Worm (Caenorhabditis elegans) whole organism, young adult: ENCODE measurements around the gene fbxa-139.
A peak's percentile ranks its signal among the peaks of the same experiment; 100 is the strongest.
"Not testable (repeated sequence)": the region's sequence is repeated elsewhere in the genome, so short reads cannot be mapped to it uniquely, and the experiment has no call there.

Experiments used
- B0019.2 ChIP-seq: fragments of 200-800 bp; sonication (Bioruptor generic); conservative IDR thresholded peaks from 2 replicates; pipeline ENCODE4 v1.3.6; 2022; ENCODE audit warnings: missing genetic modification reagents, missing genetic modification characterization, missing compliant biosample characterization
- C06A6.2 ChIP-seq: fragments of 200-800 bp; sonication (Bioruptor generic); conservative IDR thresholded peaks from 2 replicates; pipeline ENCODE4 v1.3.6; 2022; ENCODE audit warnings: missing genetic modification characterization, missing compliant biosample characterization
- F23B12.7 ChIP-seq: sonication (generic microtip); optimal IDR thresholded peaks from 2 replicates; lab custom pipeline; 2017; ENCODE audit warnings: missing genetic modification characterization, mild to moderate bottlenecking, missing compliant biosample characterization, antibody characterized with exemption, moderate library complexity; ENCODE audit not compliant: insufficient read depth
- F33H1.4 ChIP-seq: fragments of 200-800 bp; sonication (Bioruptor generic); IDR thresholded peaks from 2 replicates; pipeline ENCODE4 v1.3.6; 2022; ENCODE audit warnings: missing genetic modification reagents, missing genetic modification characterization, missing compliant biosample characterization
- F37B4.10 ChIP-seq: fragments of 200-800 bp; sonication (Bioruptor generic); IDR thresholded peaks from 2 replicates; pipeline ENCODE4 v1.3.6; 2022; ENCODE audit warnings: missing genetic modification characterization, missing compliant biosample characterization
- F57A8.1 ChIP-seq: fragments of 200-800 bp; sonication (Bioruptor generic); optimal IDR thresholded peaks from 2 replicates; lab custom pipeline; 2018; ENCODE audit warnings: mild to moderate bottlenecking, missing genetic modification characterization, moderate library complexity, missing compliant biosample characterization
- K11D2.4 ChIP-seq: fragments of 200-800 bp; sonication (Bioruptor generic); IDR thresholded peaks from 2 replicates; pipeline ENCODE4 v1.3.6; 2022; ENCODE audit warnings: missing genetic modification reagents, missing genetic modification characterization, missing compliant biosample characterization
- Y79H2A.3 ChIP-seq: fragments of 200-800 bp; sonication (Bioruptor generic); conservative IDR thresholded peaks from 2 replicates; pipeline ENCODE4 v1.3.6; 2022; ENCODE audit warnings: missing genetic modification reagents, missing genetic modification characterization, missing compliant biosample characterization
- akir-1 ChIP-seq: fragments of 200-800 bp; sonication (Bioruptor generic); optimal IDR thresholded peaks from 2 replicates; lab custom pipeline; 2018; ENCODE audit warnings: mild to moderate bottlenecking, missing genetic modification characterization, moderate library complexity, missing compliant biosample characterization
- atf-7 ChIP-seq: sonication (generic microtip); optimal IDR thresholded peaks from 2 replicates; lab custom pipeline; 2017; ENCODE audit warnings: mild to moderate bottlenecking, missing genetic modification characterization, missing compliant biosample characterization
- athp-1 ChIP-seq: sonication (generic microtip); optimal IDR thresholded peaks from 2 replicates; lab custom pipeline; 2017; ENCODE audit warnings: mild to moderate bottlenecking, missing genetic modification characterization, missing compliant biosample characterization
- bed-1 ChIP-seq: fragments of 200-800 bp; sonication (Bioruptor generic); IDR thresholded peaks from 2 replicates; pipeline ENCODE4 v1.3.6; 2022; ENCODE audit warnings: missing genetic modification reagents, missing genetic modification characterization, missing compliant biosample characterization
- dox-1 ChIP-seq: fragments of 200-800 bp; sonication (Bioruptor generic); IDR thresholded peaks from 2 replicates; pipeline ENCODE4 v1.3.6; 2022; ENCODE audit warnings: missing genetic modification reagents, missing genetic modification characterization, missing compliant biosample characterization
- egl-18 ChIP-seq: fragments of 200-800 bp; sonication (Bioruptor generic); IDR thresholded peaks from 2 replicates; pipeline ENCODE4 v1.3.6; 2022; ENCODE audit warnings: missing genetic modification reagents, missing genetic modification characterization, missing compliant biosample characterization
- egl-44 ChIP-seq: fragments of 200-800 bp; sonication (Bioruptor generic); IDR thresholded peaks from 2 replicates; pipeline ENCODE4 v1.3.6; 2022; ENCODE audit warnings: missing genetic modification reagents, missing genetic modification characterization, missing compliant biosample characterization
- egrh-3 ChIP-seq: fragments of 200-800 bp; sonication (Bioruptor generic); IDR thresholded peaks from 2 replicates; pipeline ENCODE4 v1.3.6; 2022; ENCODE audit warnings: missing genetic modification reagents, missing genetic modification characterization, missing compliant biosample characterization
- ets-4 ChIP-seq: fragments of 200-800 bp; sonication (Bioruptor generic); optimal IDR thresholded peaks from 2 replicates; lab custom pipeline; 2018; ENCODE audit warnings: mild to moderate bottlenecking, missing genetic modification characterization, missing compliant biosample characterization
- hmg-1.2 ChIP-seq: fragments of 200-800 bp; sonication (Bioruptor generic); IDR thresholded peaks from 2 replicates; pipeline ENCODE4 v1.3.6; 2022; ENCODE audit warnings: missing genetic modification reagents, missing genetic modification characterization, missing compliant biosample characterization
- hsf-1 ChIP-seq: fragments of 200-800 bp; sonication (Bioruptor generic); IDR thresholded peaks from 2 replicates; pipeline ENCODE4 v1.3.6; 2022; ENCODE audit warnings: missing genetic modification reagents, missing genetic modification characterization, missing compliant biosample characterization
- let-607 ChIP-seq, 2 experiments: fragments of 200-800 bp in 1 of 2; sonication (Bioruptor generic) in 1 of 2; sonication (generic microtip) in 1 of 2; optimal IDR thresholded peaks; 2 replicates each; lab custom pipeline; 2016 to 2018; ENCODE audit warnings: mild to moderate bottlenecking in 2 of 2, missing compliant biosample characterization in 2 of 2, missing genetic modification characterization in 2 of 2, moderate library complexity in 2 of 2, missing genotype in 1 of 2
- lin-40 ChIP-seq: sonication (generic microtip); optimal IDR thresholded peaks from 2 replicates; lab custom pipeline; 2016; ENCODE audit warnings: missing genetic modification characterization, mild to moderate bottlenecking, missing compliant biosample characterization, missing genotype, missing genetic modification reagents
- lin-54 ChIP-seq: fragments of 200-800 bp; sonication (Bioruptor generic); optimal IDR thresholded peaks from 2 replicates; lab custom pipeline; 2018; ENCODE audit warnings: mild to moderate bottlenecking, missing genetic modification characterization, missing compliant biosample characterization
- lir-1 ChIP-seq: fragments of 200-800 bp; sonication (Bioruptor generic); conservative IDR thresholded peaks from 2 replicates; pipeline ENCODE4 v1.3.6; 2022; ENCODE audit warnings: missing genetic modification reagents, missing genetic modification characterization, missing compliant biosample characterization
- lsl-1 ChIP-seq: fragments of 200-800 bp; sonication (Bioruptor generic); optimal IDR thresholded peaks from 2 replicates; lab custom pipeline; 2018; ENCODE audit warnings: mild to moderate bottlenecking, missing genetic modification characterization, moderate library complexity, missing compliant biosample characterization
- madf-10 ChIP-seq: sonication (generic microtip); optimal IDR thresholded peaks from 2 replicates; lab custom pipeline; 2016; ENCODE audit warnings: mild to moderate bottlenecking, missing genetic modification characterization, missing compliant biosample characterization
- madf-3 ChIP-seq: fragments of 200-800 bp; sonication (Bioruptor generic); IDR thresholded peaks from 2 replicates; pipeline ENCODE4 v1.3.6; 2022; ENCODE audit warnings: missing genetic modification reagents, missing genetic modification characterization, missing compliant biosample characterization
- mcd-1 ChIP-seq: fragments of 200-800 bp; sonication (Bioruptor generic); IDR thresholded peaks from 2 replicates; pipeline ENCODE4 v1.3.6; 2022; ENCODE audit warnings: missing genetic modification reagents, missing genetic modification characterization, missing compliant biosample characterization
- mel-28 ChIP-seq: sonication (generic microtip); optimal IDR thresholded peaks from 2 replicates; lab custom pipeline; 2016; ENCODE audit warnings: borderline replicate concordance, mild to moderate bottlenecking, missing genetic modification characterization, missing compliant biosample characterization
- snpc-4 ChIP-seq, 5 experiments: fragments of 150-350 bp in 1 of 5; sonication (generic microtip) in 4 of 5; optimal IDR thresholded peaks; 2 replicates each; lab custom pipeline; 2014 to 2018; ENCODE audit warnings: missing genetic modification characterization in 5 of 5, missing biosample characterization in 3 of 5, antibody characterized with exemption in 2 of 5, mild to moderate bottlenecking in 2 of 5, missing compliant biosample characterization in 2 of 5, missing genotype in 2 of 5, moderate library complexity in 2 of 5, missing genetic modification reagents in 1 of 5
- tbp1 ChIP-seq: fragments of 200-800 bp; sonication (Bioruptor generic); optimal IDR thresholded peaks from 2 replicates; lab custom pipeline; 2018; ENCODE audit warnings: mild to moderate bottlenecking, missing genetic modification characterization, missing compliant biosample characterization
- tbx-9 ChIP-seq: sonication (generic microtip); optimal IDR thresholded peaks from 2 replicates; lab custom pipeline; 2016; ENCODE audit warnings: borderline replicate concordance, missing genetic modification characterization, inconsistent platforms, missing compliant biosample characterization
- tlf-1 ChIP-seq: fragments of 200-800 bp; sonication (Bioruptor generic); optimal IDR thresholded peaks from 2 replicates; lab custom pipeline; 2018; ENCODE audit warnings: mild to moderate bottlenecking, missing genetic modification characterization, missing compliant biosample characterization
- xnd-1 ChIP-seq: sonication (generic microtip); optimal IDR thresholded peaks from 2 replicates; lab custom pipeline; 2016; ENCODE audit warnings: missing genotype, missing genetic modification reagents, missing genetic modification characterization, missing compliant biosample characterization
- zfh-2 ChIP-seq: fragments of 200-800 bp; sonication (Bioruptor generic); conservative IDR thresholded peaks from 2 replicates; pipeline ENCODE4 v1.3.6; 2022; ENCODE audit warnings: missing genetic modification reagents, missing genetic modification characterization, missing compliant biosample characterization
- zim-3 ChIP-seq: sonication (generic microtip); optimal IDR thresholded peaks from 2 replicates; lab custom pipeline; 2017; ENCODE audit warnings: mild to moderate bottlenecking, missing genetic modification characterization, moderate library complexity, missing compliant biosample characterization
- ztf-25 ChIP-seq: fragments of 200-800 bp; sonication (Bioruptor generic); IDR thresholded peaks from 2 replicates; pipeline ENCODE4 v1.3.6; 2022; ENCODE audit warnings: missing genetic modification reagents, missing genetic modification characterization, missing compliant biosample characterization
- ztf-28 ChIP-seq: fragments of 200-800 bp; sonication (Bioruptor generic); IDR thresholded peaks from 2 replicates; pipeline ENCODE4 v1.3.6; 2022; ENCODE audit warnings: missing genetic modification reagents, missing genetic modification characterization, missing compliant biosample characterization
- ztf-3 ChIP-seq: fragments of 200-800 bp; sonication (Bioruptor generic); optimal IDR thresholded peaks from 2 replicates; lab custom pipeline; 2018; ENCODE audit warnings: mild to moderate bottlenecking, missing genetic modification characterization, missing compliant biosample characterization

Gene fbxa-139

ce11 chrV:15610350-15610940, 16.0 kb upstream of the fbxa-139 start, which contains the start of the genes fbxa-153 and str-12:
Gene fbxa-153, minus strand, starts transcription at chrV:15610384.
Gene str-12, plus strand, starts transcription at chrV:15610890.
- TF ChIP-seq tbx-9 (tag; lab: Kevin White, UChicago) (no peak), F57A8.1 (GFP tag; lab: Kevin White, UChicago) (no peak), dox-1 (no peak), hmg-1.2 (GFP tag; lab: Robert Waterston, UW) (peak; percentile 23; the same call in 1 of the 2 replicates), egl-44 (GFP tag; lab: Robert Waterston, UW) (no peak)

DNA sequence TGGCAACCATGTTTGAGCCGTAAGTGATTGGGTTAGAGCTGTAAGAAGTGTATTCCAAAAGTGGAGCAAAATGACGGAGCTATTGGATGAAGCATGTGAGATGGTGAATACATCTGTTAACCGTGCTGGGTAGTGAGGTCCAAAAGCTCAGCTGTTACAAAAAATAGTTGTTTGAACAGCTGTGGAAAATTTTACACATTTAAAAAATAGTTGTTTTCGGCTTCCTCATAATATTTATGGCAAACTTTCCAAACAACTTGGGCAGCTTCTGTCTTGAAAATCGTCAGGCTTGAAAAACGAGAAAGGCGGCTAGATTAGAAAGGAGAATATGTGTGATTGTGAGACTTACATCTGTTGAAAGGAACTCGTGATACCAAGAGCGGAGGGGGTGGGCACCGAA, 10.6 kb upstream of the fbxa-139 start, which contains the start of gene fbxa-154:
Gene fbxa-154, minus strand, starts transcription at position 101 of the 400 bp plus-strand sequence.
- TF ChIP-seq ets-4 (GFP tag; lab: Kevin White, UChicago), result no peak
- TF ChIP-seq egl-18 (GFP tag; lab: Robert Waterston, UW), result no peak
- no peak for TF ChIP-seq hsf-1 (GFP tag; lab: Robert Waterston, UW)
- no peak for TF ChIP-seq zfh-2 (GFP tag; lab: Robert Waterston, UW)
- TF ChIP-seq lir-1, result no peak
- no peak for TF ChIP-seq egl-44 (GFP tag; lab: Robert Waterston, UW)
- TF ChIP-seq xnd-1 (tag; lab: Kevin White, UChicago), result no peak
- TF ChIP-seq mel-28 (tag; lab: Kevin White, UChicago), result no peak
- no peak for TF ChIP-seq ztf-3 (GFP tag; lab: Kevin White, UChicago)
- TF ChIP-seq ztf-25 (GFP tag; lab: Robert Waterston, UW), result no peak
- TF ChIP-seq B0019.2 (GFP tag; lab: Robert Waterston, UW), result no peak

DNA sequence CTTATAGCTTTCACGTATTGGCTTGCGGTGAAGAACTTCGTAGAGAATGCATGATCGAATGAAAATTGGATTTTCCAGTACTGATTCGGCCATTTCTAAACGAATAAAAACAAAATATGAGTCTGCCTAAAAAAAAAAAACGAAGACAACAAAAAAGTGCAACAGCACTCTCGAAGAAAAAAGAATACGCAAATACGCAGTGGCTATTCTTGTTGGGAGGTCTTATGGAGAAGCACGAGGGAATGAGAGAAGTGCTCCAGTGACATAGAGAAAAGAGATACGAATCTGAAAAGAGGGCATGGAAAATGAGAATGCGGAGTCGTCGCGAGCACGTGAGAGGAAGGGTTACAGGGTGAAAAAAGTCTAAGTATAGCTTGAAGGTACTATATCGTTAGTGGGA, 7.8 kb upstream of the fbxa-139 start, which contains the start of gene fbxa-152:
Gene fbxa-152, minus strand, starts transcription at position 101 of the 400 bp plus-strand sequence.
- TF ChIP-seq K11D2.4 (GFP tag; lab: Robert Waterston, UW) (no peak), hsf-1 (GFP tag; lab: Robert Waterston, UW) (no peak), zim-3 (tag; lab: Kevin White, UChicago) (no peak), F23B12.7 (no peak), lsl-1 (no peak), bed-1 (GFP tag; lab: Robert Waterston, UW) (no peak)

DNA sequence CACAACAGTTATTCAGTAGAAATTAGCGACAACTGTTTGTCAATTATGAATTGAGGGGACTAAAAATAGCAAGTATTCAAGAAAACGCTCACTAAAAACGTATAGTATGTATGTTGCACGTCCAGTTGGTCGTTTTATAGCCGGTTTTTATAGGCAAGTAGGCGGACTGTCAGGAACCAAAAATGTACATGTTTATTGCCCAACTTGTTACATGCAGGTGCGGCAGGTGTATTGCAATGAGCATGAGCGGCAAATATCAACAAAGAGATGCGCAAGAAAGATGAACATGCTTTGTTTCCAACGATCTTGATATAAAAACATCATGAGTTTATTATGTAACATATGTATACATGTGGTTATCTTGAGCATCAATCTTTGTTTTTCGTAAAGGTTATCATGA, 5.3 kb upstream of the fbxa-139 start, which contains the start of gene B0391.14:
Gene B0391.14, minus strand, starts transcription at position 101 of the 400 bp plus-strand sequence.
- not testable (repeated sequence) for TF ChIP-seq bed-1 (GFP tag; lab: Robert Waterston, UW); mcd-1 (GFP tag; lab: Robert Waterston, UW); snpc-4 (GFP tag; optimal IDR thresholded peaks at IDR 0.05; lab: Kevin White, UChicago); snpc-4 (tag; optimal IDR thresholded peaks at IDR 0.05; lab: Kevin White, UChicago)

ce11 chrV:15590183-15590667, 4.2 kb downstream of the fbxa-139 start, which contains the start of gene F28F8.7:
Gene F28F8.7, minus strand, starts transcription at chrV:15590617.
- TF ChIP-seq hsf-1 (GFP tag; lab: Robert Waterston, UW) (peak; percentile 65), let-607 (tag; optimal IDR thresholded peaks at IDR 0.05; lab: Kevin White, UChicago) (peak; percentile 51 to 85), F37B4.10 (0 out of 2 replicates have a peak, but pooled peaks have one; percentile 31), lin-54 (GFP tag; lab: Kevin White, UChicago) (peak; percentile 79), Y79H2A.3 (GFP tag; lab: Robert Waterston, UW) (peak; percentile 45), madf-10 (tag; lab: Kevin White, UChicago) (peak; percentile 68), egrh-3 (GFP tag; lab: Robert Waterston, UW) (0 out of 2 replicates have a peak, but pooled peaks have one; percentile 15), athp-1 (tag; lab: Kevin White, UChicago) (peak; percentile 38), atf-7 (tag; lab: Kevin White, UChicago) (peak; percentile 79), akir-1 (GFP tag; lab: Kevin White, UChicago) (peak; percentile 18), C06A6.2 (GFP tag; lab: Robert Waterston, UW) (peak; percentile 82), F33H1.4 (peak; percentile 71), ztf-28 (peak; percentile 90), lin-40 (peak; percentile 69), tbp1 (GFP tag; lab: Kevin White, UChicago) (peak; percentile 47), egl-44 (GFP tag; lab: Robert Waterston, UW) (0 out of 2 replicates have a peak, but pooled peaks have one; percentile 30), K11D2.4 (GFP tag; lab: Robert Waterston, UW) (peak; percentile 91), tlf-1 (GFP tag; lab: Kevin White, UChicago) (peak; percentile 81), madf-3 (GFP tag; lab: Robert Waterston, UW) (peak; percentile 69; the same call in 1 of the 2 replicates)
